Worm (Caenorhabditis elegans): ENCODE results near the gene fipr-2.

fipr-2 gene

DNA sequence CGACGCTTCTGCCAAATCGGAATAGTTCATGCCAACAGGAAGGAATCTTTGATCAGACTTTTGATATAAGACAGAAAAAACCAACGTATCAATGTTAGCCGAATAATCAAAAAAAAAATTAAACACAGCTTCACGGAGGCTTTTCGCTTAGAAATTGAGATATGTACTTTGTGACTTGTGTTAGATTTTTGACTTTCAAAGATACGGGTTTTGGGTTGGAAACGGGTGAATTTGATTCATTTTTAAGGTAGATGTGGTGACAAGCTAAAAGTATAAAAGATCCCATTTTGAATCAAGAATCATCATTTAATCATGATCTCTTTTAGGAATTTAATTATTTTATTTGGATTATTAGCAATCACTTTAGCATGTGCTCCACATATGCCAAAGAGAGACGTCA lies 37.2 kb downstream of the fipr-2 start, which contains the start of gene K01D12.8:
K01D12.8 (plus strand) TSS at position 301 of the 400 bp plus-strand sequence.
- no peak for TF ChIP-seq egl-5 (tag; optimal IDR thresholded peaks at IDR 0.05)
- TF ChIP-seq fkh-2 (tag; optimal IDR thresholded peaks at IDR 0.05), result no peak
- TF ChIP-seq nhr-76 (tag; optimal IDR thresholded peaks at IDR 0.05), result no peak
- no peak for TF ChIP-seq pqm-1 (tag; optimal IDR thresholded peaks at IDR 0.05)
- no peak for TF ChIP-seq nhr-77 (tag; optimal IDR thresholded peaks at IDR 0.05)
- TF ChIP-seq elt-1 (tag; optimal IDR thresholded peaks at IDR 0.05), result no peak
- no peak for TF ChIP-seq egl-27 (tag; optimal IDR thresholded peaks at IDR 0.05)
- TF ChIP-seq elt-3 (tag; optimal IDR thresholded peaks at IDR 0.05), result no peak
- TF ChIP-seq ceh-82 (tag; optimal IDR thresholded peaks at IDR 0.05), result no peak

DNA sequence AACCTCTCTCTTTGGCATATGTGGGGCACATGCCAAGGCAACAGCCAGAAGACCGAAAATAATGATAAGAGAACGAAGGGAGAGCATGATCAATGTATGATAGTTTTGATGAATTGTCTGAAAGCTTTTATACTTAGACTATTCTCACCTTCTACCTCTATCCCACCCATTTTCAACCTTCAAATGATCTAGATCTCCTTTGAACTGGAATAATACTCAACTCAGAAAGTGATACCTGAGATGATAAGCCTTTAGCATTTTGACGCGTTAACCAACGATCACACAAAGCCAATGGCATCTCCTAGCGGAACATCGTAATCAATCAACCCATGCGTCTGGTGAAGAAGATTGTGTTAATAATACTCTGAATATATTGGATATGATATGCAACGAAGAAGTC lies 39.4 kb downstream of the fipr-2 start, which contains the start of gene K01D12.9:
K01D12.9 (minus strand) TSS at position 101 of the 400 bp plus-strand sequence.
- TF ChIP-seq nhr-25 (tag; optimal IDR thresholded peaks at IDR 0.05) (peak; percentile 54), snpc-4 (tag; optimal IDR thresholded peaks at IDR 0.05) (no peak), ceh-16 (tag; optimal IDR thresholded peaks at IDR 0.05) (no peak), nhr-11 (tag; optimal IDR thresholded peaks at IDR 0.05) (no peak), elt-1 (tag; optimal IDR thresholded peaks at IDR 0.05) (no peak)

DNA sequence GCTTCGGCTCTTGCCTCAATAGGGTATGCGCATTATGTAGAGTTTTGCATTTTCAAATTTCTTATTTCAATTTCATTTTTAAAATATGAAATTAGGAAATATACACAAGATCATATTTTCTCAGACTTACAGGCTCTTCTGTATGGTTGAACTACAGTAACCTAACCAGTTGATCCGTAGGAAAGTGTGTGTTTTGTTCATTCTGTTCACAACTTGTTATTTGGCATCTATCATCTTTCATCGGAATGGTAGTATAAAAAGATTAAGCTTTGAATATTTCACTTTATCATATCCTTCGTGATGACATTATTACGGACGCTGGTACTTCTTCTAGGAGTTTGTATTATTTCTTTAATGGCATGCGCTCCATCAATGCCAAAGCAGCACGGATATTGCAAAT lies 40.8 kb downstream of the fipr-2 start, which contains the start of gene K01D12.10:
K01D12.10 (plus strand) TSS at position 301 of the 400 bp plus-strand sequence.
- TF ChIP-seq nhr-237 (tag; optimal IDR thresholded peaks at IDR 0.05), result no peak
- no peak for TF ChIP-seq ceh-9 (tag; optimal IDR thresholded peaks at IDR 0.05)
- TF ChIP-seq egl-27 (tag; optimal IDR thresholded peaks at IDR 0.05), result no peak
- TF ChIP-seq snpc-4 (tag; optimal IDR thresholded peaks at IDR 0.05), result no peak

DNA sequence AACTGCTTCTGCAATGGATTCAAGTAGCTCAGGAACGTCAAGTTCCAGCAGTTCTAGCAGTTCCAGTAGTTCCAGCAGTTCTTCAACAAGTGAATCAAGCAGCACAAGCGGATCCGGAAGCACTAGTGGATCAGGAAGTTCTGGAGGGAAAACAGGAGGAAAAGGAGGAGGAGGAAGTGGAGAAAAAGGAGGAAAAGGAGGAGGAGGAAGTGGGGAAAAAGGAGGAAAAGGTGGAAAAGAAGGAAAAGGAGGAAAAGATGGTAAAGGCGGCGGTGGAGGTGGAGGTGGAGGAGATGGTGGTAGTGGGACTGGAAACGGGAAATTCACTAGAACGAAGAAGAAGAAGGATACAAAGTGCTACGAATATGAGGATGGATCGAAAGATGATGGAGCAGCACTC lies 41.4 kb downstream of the fipr-2 start:
- TF ChIP-seq ztf-4 (tag; optimal IDR thresholded peaks at IDR 0.05), result no peak
- TF ChIP-seq hmg-11 (tag; optimal IDR thresholded peaks at IDR 0.05), result no peak
- no peak for TF ChIP-seq daf-12 (tag; optimal IDR thresholded peaks at IDR 0.05)
- no peak for TF ChIP-seq ceh-16 (tag; optimal IDR thresholded peaks at IDR 0.05)
- no peak for TF ChIP-seq nhr-67 (tag; optimal IDR thresholded peaks at IDR 0.05)
- TF ChIP-seq R02D3.7 (tag; optimal IDR thresholded peaks at IDR 0.05), result no peak
- TF ChIP-seq ceh-28 (tag; optimal IDR thresholded peaks at IDR 0.05), result no peak
- no peak for TF ChIP-seq nhr-23 (tag; optimal IDR thresholded peaks at IDR 0.05)
- TF ChIP-seq nhr-43 (tag; optimal IDR thresholded peaks at IDR 0.05; ENCODE audit: poor library complexity, severe bottlenecking), result no peak
- TF ChIP-seq pha-4 (tag; optimal IDR thresholded peaks at IDR 0.05), result no peak
- TF ChIP-seq pqm-1 (tag; optimal IDR thresholded peaks at IDR 0.05), result no peak
- no peak for TF ChIP-seq tbx-2 (tag; optimal IDR thresholded peaks at IDR 0.05)
- TF ChIP-seq nhr-76 (tag; optimal IDR thresholded peaks at IDR 0.05), result no peak
- no peak for TF ChIP-seq aly-2 (tag; optimal IDR thresholded peaks at IDR 0.05)

DNA sequence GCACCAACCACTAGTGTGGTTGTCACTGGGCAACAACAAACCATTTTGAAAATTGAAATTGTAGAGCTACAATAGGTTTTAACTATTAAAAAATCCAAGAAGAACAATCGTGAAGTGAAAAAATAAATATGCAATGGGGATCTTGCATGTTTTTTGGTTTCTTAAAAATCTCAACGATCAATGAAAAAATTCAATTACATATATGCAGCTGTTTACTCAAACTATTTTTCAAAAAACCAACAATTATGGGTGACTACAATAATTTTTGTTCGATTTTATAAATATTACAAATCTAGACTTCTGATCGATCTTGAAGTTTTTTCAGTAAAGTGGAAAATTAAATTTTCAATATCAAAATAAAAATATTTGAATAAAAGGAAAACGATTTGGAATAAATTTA lies 43.4 kb downstream of the fipr-2 start, which contains the start of gene cdr-4:
cdr-4 (minus strand) TSS at position 101 of the 400 bp plus-strand sequence.
- TF ChIP-seq fos-1 (tag; optimal IDR thresholded peaks at IDR 0.05) (no peak), ceh-9 (tag; optimal IDR thresholded peaks at IDR 0.05) (no peak), elt-3 (tag; optimal IDR thresholded peaks at IDR 0.05) (no peak), nhr-237 (tag; optimal IDR thresholded peaks at IDR 0.05) (no peak), jun-1 (tag; optimal IDR thresholded peaks at IDR 0.05) (no peak), elt-1 (tag; optimal IDR thresholded peaks at IDR 0.05) (no peak), nhr-23 (tag; optimal IDR thresholded peaks at IDR 0.05) (no peak), unc-39 (tag; optimal IDR thresholded peaks at IDR 0.05) (no peak), egl-5 (tag; optimal IDR thresholded peaks at IDR 0.05) (no peak), zag-1 (tag; optimal IDR thresholded peaks at IDR 0.05) (no peak), hmg-11 (tag; optimal IDR thresholded peaks at IDR 0.05) (no peak), unc-62 (GFP tag; optimal IDR thresholded peaks at IDR 0.05) (no peak), ceh-28 (tag; optimal IDR thresholded peaks at IDR 0.05) (no peak), mdl-1 (tag; optimal IDR thresholded peaks at IDR 0.05) (no peak), nhr-12 (tag; optimal IDR thresholded peaks at IDR 0.05) (no peak), ama-1 (optimal IDR thresholded peaks at IDR 0.05) (no peak), snpc-4 (tag; optimal IDR thresholded peaks at IDR 0.05) (no peak), nhr-28 (tag; optimal IDR thresholded peaks at IDR 0.05) (no peak), egl-27 (tag; optimal IDR thresholded peaks at IDR 0.05) (no peak), nfya-1 (tag; optimal IDR thresholded peaks at IDR 0.05; ENCODE audit: insufficient read depth) (no peak)
